Worm (Caenorhabditis elegans) whole organism, L3 larva: Measurements from ENCODE around the gene C02F12.5.
A peak's percentile ranks its signal among the peaks of the same experiment; 100 is the strongest.

Source experiments
- R02D3.7 ChIP-seq: fragments of 150-350 bp; optimal IDR thresholded peaks from 2 replicates; lab custom pipeline; 2014; ENCODE audit warnings: missing biosample characterization, missing genetic modification characterization
- ZK546.5 ChIP-seq: sonication (generic microtip); optimal IDR thresholded peaks from 2 replicates; lab custom pipeline; 2017; ENCODE audit warnings: missing biosample characterization, missing genetic modification characterization
- aly-2 ChIP-seq: fragments of 150-350 bp; optimal IDR thresholded peaks from 2 replicates; lab custom pipeline; 2014; ENCODE audit warnings: missing biosample characterization, missing genetic modification characterization
- ama-1 ChIP-seq: fragments of 150-350 bp; optimal IDR thresholded peaks from 2 replicates; lab custom pipeline; 2018
- ceh-16 ChIP-seq: sonication (generic microtip); optimal IDR thresholded peaks from 2 replicates; lab custom pipeline; 2017; ENCODE audit warnings: missing biosample characterization, missing genetic modification characterization
- ceh-28 ChIP-seq: fragments of 150-350 bp; optimal IDR thresholded peaks from 2 replicates; lab custom pipeline; 2014; ENCODE audit warnings: missing biosample characterization, missing genetic modification reagents, missing genetic modification characterization
- ceh-82 ChIP-seq: fragments of 150-350 bp; optimal IDR thresholded peaks from 2 replicates; lab custom pipeline; 2014; ENCODE audit warnings: missing biosample characterization, missing genetic modification characterization
- ceh-9 ChIP-seq: sonication (generic microtip); optimal IDR thresholded peaks from 2 replicates; lab custom pipeline; 2018; ENCODE audit warnings: missing biosample characterization, missing genetic modification characterization
- daf-12 ChIP-seq: fragments of 150-350 bp; optimal IDR thresholded peaks from 2 replicates; lab custom pipeline; 2014; ENCODE audit warnings: missing biosample characterization, missing genetic modification reagents, missing genetic modification characterization
- egl-27 ChIP-seq: sonication (generic microtip); optimal IDR thresholded peaks from 4 replicates; lab custom pipeline; 2017; ENCODE audit warnings: missing biosample characterization, missing genetic modification reagents, missing genetic modification characterization
- egl-5 ChIP-seq: fragments of 150-350 bp; optimal IDR thresholded peaks from 2 replicates; lab custom pipeline; 2017; ENCODE audit warnings: missing biosample characterization, missing genetic modification reagents, missing genetic modification characterization, inconsistent platforms
- elt-1 ChIP-seq: fragments of 150-350 bp; optimal IDR thresholded peaks from 2 replicates; lab custom pipeline; 2014; ENCODE audit warnings: missing biosample characterization, missing genetic modification characterization
- elt-2 ChIP-seq: sonication (generic microtip); optimal IDR thresholded peaks from 2 replicates; lab custom pipeline; 2016; ENCODE audit warnings: missing genetic modification reagents, mild to moderate bottlenecking, missing genetic modification characterization, missing compliant biosample characterization
- elt-3 ChIP-seq, 3 experiments: fragments of 150-350 bp in 1 of 3; sonication (generic microtip) in 2 of 3; optimal IDR thresholded peaks; 2 replicates in 2 of 3; 4 replicates in 1 of 3; lab custom pipeline; 2014 to 2017; ENCODE audit warnings: missing biosample characterization in 3 of 3, missing genetic modification characterization in 3 of 3
- eor-1 ChIP-seq, 2 experiments: fragments of 150-350 bp; optimal IDR thresholded peaks; 2 replicates each; lab custom pipeline; 2014 to 2018; ENCODE audit warnings: missing biosample characterization in 2 of 2, missing genetic modification characterization in 2 of 2
- fkh-2 ChIP-seq: fragments of 150-350 bp; optimal IDR thresholded peaks from 2 replicates; lab custom pipeline; 2014; ENCODE audit warnings: missing biosample characterization, missing genetic modification reagents, missing genetic modification characterization
- fos-1 ChIP-seq: fragments of 150-350 bp; optimal IDR thresholded peaks from 2 replicates; lab custom pipeline; 2014; ENCODE audit warnings: missing biosample characterization, missing genetic modification characterization
- hmg-11 ChIP-seq: sonication (generic microtip); optimal IDR thresholded peaks from 2 replicates; lab custom pipeline; 2016; ENCODE audit warnings: missing genetic modification characterization, missing compliant biosample characterization
- lin-15B ChIP-seq: fragments of 150-350 bp; optimal IDR thresholded peaks from 2 replicates; lab custom pipeline; 2014; ENCODE audit warnings: missing biosample characterization, missing genetic modification characterization
- lin-39 ChIP-seq: fragments of 150-350 bp; optimal IDR thresholded peaks from 2 replicates; lab custom pipeline; 2018; ENCODE audit warnings: missing biosample characterization, missing genetic modification reagents, missing genetic modification characterization
- lsy-12 ChIP-seq: sonication (generic microtip); optimal IDR thresholded peaks from 2 replicates; lab custom pipeline; 2016; ENCODE audit warnings: mild to moderate bottlenecking, missing genetic modification characterization, missing compliant biosample characterization
- mml-1 ChIP-seq: fragments of 150-350 bp; sonication (generic microtip); optimal IDR thresholded peaks from 3 replicates; lab custom pipeline; 2014; ENCODE audit warnings: missing biosample characterization, missing genetic modification characterization
- nfya-1 ChIP-seq: sonication (generic microtip); optimal IDR thresholded peaks from 2 replicates; lab custom pipeline; 2017; ENCODE audit warnings: missing genetic modification characterization, mild to moderate bottlenecking, missing compliant biosample characterization, antibody characterized with exemption, moderate library complexity; ENCODE audit not compliant: insufficient read depth
- nhr-11 ChIP-seq: fragments of 150-350 bp; optimal IDR thresholded peaks from 2 replicates; lab custom pipeline; 2014; ENCODE audit warnings: missing biosample characterization, missing genetic modification characterization
- nhr-23 ChIP-seq: fragments of 150-350 bp; optimal IDR thresholded peaks from 2 replicates; lab custom pipeline; 2014; ENCODE audit warnings: missing biosample characterization, missing genetic modification reagents, missing genetic modification characterization
- nhr-25 ChIP-seq: sonication (generic microtip); optimal IDR thresholded peaks from 2 replicates; lab custom pipeline; 2017; ENCODE audit warnings: missing biosample characterization, missing genetic modification characterization
- nhr-76 ChIP-seq: fragments of 150-350 bp; sonication (generic microtip); optimal IDR thresholded peaks from 5 replicates; lab custom pipeline; 2014; ENCODE audit warnings: missing biosample characterization, missing genetic modification characterization
- pqm-1 ChIP-seq: fragments of 150-350 bp; optimal IDR thresholded peaks from 2 replicates; lab custom pipeline; 2017; ENCODE audit warnings: missing biosample characterization, missing genetic modification characterization, inconsistent platforms
- snpc-4 ChIP-seq: fragments of 150-350 bp; optimal IDR thresholded peaks from 2 replicates; lab custom pipeline; 2014; ENCODE audit warnings: missing biosample characterization, missing genetic modification characterization
- tbx-2 ChIP-seq: sonication (generic microtip); optimal IDR thresholded peaks from 2 replicates; lab custom pipeline; 2016; ENCODE audit warnings: mild to moderate bottlenecking, missing genetic modification characterization, missing compliant biosample characterization
- unc-39 ChIP-seq: sonication (generic microtip); optimal IDR thresholded peaks from 4 replicates; lab custom pipeline; 2017; ENCODE audit warnings: missing biosample characterization, missing genetic modification characterization
- unc-62 ChIP-seq: fragments of 150-350 bp; sonication (generic microtip); optimal IDR thresholded peaks from 4 replicates; lab custom pipeline; 2014; ENCODE audit warnings: missing biosample characterization, missing genetic modification reagents, missing genetic modification characterization
- zag-1 ChIP-seq: fragments of 150-350 bp; optimal IDR thresholded peaks from 2 replicates; lab custom pipeline; 2014; ENCODE audit warnings: missing biosample characterization, missing genetic modification characterization

The C02F12.5 gene

DNA sequence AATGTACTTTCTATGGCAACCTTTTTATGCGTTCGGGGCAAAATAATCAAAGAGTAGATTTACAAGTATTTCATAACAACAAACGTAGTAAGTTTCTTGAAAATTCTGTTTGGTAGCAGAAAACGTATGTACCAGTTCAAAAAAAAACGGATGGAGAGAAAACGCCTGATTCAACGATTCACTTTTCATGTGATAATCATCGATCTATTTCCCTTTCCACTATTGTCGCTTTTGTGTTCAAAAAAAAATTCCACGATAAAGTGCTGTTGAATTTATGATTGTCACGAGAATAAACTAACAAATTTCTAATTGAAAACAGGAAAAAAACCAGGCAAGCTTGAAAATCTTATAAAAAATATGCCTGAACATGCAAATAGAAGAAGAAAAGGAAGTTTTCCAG, 23.9 kb upstream of the C02F12.5 start:
- TF ChIP-seq elt-3 (tag; optimal IDR thresholded peaks at IDR 0.05; lab: Kevin White, UChicago) = no peak
- TF ChIP-seq hmg-11 = peak; percentile 13

DNA sequence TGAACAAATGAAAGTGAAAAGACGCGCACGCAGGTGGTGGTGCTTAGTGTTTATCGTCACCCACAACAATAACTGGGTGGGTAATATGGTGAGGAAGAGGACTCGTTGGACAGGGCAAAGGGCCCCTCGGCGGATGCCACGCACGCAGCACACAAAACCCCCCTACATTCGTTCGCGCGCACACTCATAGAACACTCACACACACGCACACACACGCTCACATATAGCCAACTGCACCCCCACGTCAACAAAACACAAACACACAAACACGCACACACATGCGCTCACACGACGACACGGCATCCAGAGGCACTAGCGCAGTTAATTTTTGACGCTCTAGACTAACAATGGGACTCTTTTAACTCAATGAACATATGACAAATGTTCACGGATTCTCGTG, 22.3 kb upstream of the C02F12.5 start:
- TF ChIP-seq hmg-11 (peak; percentile 74), lin-39 (peak; percentile 85), nfya-1 (tag; lab: Kevin White, UChicago) (peak; percentile 76), elt-1 (no peak), elt-3 (tag; optimal IDR thresholded peaks at IDR 0.05; lab: Kevin White, UChicago) (no peak), lin-15B (tag; lab: Kevin White, UChicago) (no peak), R02D3.7 (tag; lab: Kevin White, UChicago) (no peak), pqm-1 (tag; lab: Kevin White, UChicago) (no peak), nhr-11 (tag; lab: Kevin White, UChicago) (no peak), nhr-25 (tag; lab: Kevin White, UChicago) (no peak), egl-27 (tag; lab: Kevin White, UChicago) (peak; percentile 16), lsy-12 (tag; lab: Kevin White, UChicago) (peak; percentile 40), ceh-9 (tag; lab: Kevin White, UChicago) (no peak), egl-5 (tag; lab: Kevin White, UChicago) (peak; percentile 75), tbx-2 (tag; lab: Kevin White, UChicago) (no peak), eor-1 (tag; optimal IDR thresholded peaks at IDR 0.05; lab: Kevin White, UChicago) (no peak), ceh-28 (tag; lab: Kevin White, UChicago) (no peak)

DNA sequence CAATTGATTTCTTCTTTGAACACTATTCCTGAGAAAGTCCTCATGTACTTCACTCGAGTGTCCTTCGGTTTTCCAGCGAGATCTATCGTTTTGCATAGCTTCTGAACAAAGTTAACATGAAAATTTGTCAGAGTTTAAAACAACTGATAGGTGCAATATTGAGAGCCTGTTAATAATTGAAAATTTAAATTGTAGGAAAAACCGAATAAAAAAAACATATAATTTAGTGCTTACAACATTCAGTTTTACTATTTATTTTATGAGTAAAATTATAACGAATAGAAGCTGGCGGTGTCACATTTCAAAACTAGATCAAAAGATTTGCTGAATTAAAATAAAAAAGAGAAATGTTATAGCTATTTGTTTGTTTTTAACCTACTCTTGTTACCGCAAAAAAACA, 21.2 kb upstream of the C02F12.5 start, which contains the start of gene C02F12.8:
TSS of gene C02F12.8 (minus strand) at position 101 of the 400 bp plus-strand sequence.
- TF ChIP-seq unc-62 (GFP tag; lab: Kevin White, UChicago) (no peak), ceh-82 (no peak), ZK546.5 (tag; lab: Kevin White, UChicago) (no peak), nhr-23 (tag; lab: Kevin White, UChicago) (no peak), fkh-2 (tag; lab: Kevin White, UChicago) (no peak), eor-1 (tag; optimal IDR thresholded peaks at IDR 0.05; lab: Kevin White, UChicago) (no peak), unc-39 (tag; lab: Kevin White, UChicago) (no peak), egl-27 (tag; lab: Kevin White, UChicago) (no peak), nfya-1 (tag; lab: Kevin White, UChicago) (no peak), lin-39 (no peak), ama-1 (lab: Kevin White, UChicago) (no peak), zag-1 (tag; lab: Kevin White, UChicago) (no peak), ceh-28 (tag; lab: Kevin White, UChicago) (no peak), nhr-25 (tag; lab: Kevin White, UChicago) (no peak)

DNA sequence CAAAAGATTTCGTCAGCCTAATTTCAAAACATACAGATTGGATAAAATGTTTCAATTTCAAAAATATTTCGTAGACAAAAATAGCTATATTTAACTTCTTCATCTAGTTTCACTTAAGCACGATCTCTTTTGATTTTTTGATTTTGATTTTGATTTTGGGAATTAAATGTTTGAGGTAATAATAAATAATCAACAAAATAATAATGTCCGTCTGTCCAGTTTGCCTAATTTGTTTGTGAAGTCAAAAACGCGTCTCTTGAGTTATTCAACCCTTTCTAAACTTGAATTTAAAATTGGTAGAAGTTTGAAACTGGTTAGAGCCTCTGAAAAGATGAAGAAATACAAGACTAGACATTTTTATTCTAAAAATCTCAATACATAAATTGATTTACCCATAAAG, 17.9 kb upstream of the C02F12.5 start:
- TF ChIP-seq nhr-23 (tag; lab: Kevin White, UChicago) (no peak), ceh-28 (tag; lab: Kevin White, UChicago) (no peak), ceh-82 (no peak), daf-12 (no peak), nhr-76 (tag; lab: Kevin White, UChicago) (no peak), egl-27 (tag; lab: Kevin White, UChicago) (no peak), unc-39 (tag; lab: Kevin White, UChicago) (no peak), aly-2 (tag; lab: Kevin White, UChicago) (no peak), fos-1 (no peak), mml-1 (tag; lab: Kevin White, UChicago) (no peak), elt-2 (no peak), ZK546.5 (tag; lab: Kevin White, UChicago) (no peak), elt-1 (no peak), nfya-1 (tag; lab: Kevin White, UChicago) (no peak), ama-1 (lab: Kevin White, UChicago) (no peak), ceh-16 (no peak), snpc-4 (tag; lab: Kevin White, UChicago) (no peak), lsy-12 (tag; lab: Kevin White, UChicago) (no peak), fkh-2 (tag; lab: Kevin White, UChicago) (no peak)

DNA sequence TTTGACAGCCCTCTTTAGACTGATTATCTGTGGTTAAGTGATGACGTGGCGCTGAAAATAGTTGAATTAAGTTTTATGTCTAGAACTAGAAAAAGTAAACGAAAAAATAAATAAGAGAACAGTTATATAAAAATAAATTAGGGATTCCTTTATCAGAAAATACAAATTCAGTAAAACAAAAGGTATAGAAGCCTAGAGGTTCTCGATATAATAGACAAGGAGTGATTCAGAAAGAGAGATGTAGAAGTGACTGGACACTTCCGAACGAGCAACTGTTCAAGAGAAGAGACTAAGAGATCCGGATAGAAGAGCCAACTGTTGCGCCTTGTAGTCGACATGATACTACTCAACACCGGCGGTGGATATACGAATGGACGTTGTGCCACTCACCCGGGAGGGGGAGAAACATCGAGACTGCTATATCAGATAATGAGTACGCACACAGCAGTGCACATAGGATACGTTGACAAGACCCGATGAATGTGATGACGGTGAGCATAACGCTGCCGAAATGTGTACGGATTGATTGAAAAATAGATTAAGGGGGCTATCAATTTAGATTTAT, 17.3 kb upstream of the C02F12.5 start, which contains the start of gene tag-278:
TSS of gene tag-278 (minus strand) at position 51 of the 565 bp plus-strand sequence.
- TF ChIP-seq hmg-11 (no peak), egl-5 (tag; lab: Kevin White, UChicago) (peak; percentile 9), nfya-1 (tag; lab: Kevin White, UChicago) (peak; percentile 19)
